Fruit fly (Drosophila melanogaster) whole organism, larva: Measurements from ENCODE around the gene PSMG1.

Experiments
- noc ChIP-seq: fragments of 200-800 bp; sonication (Bioruptor generic); optimal IDR thresholded peaks from 3 replicates; lab custom pipeline; 2019; ENCODE audit warnings: missing biosample characterization, mild to moderate bottlenecking, missing genetic modification characterization, moderate library complexity

PSMG1 gene

dm6 chr3R:5794267-5795089, at the start of gene PSMG1, which contains the start of gene CG10979:
TSS of gene PSMG1 (minus strand) at chr3R:5794317.
TSS of gene CG10979 (plus strand) at chr3R:5794705.
- TF ChIP-seq noc (tag; lab: Kevin White, UChicago) = no peak

- no peak for TF ChIP-seq noc (tag; lab: Kevin White, UChicago)
These were observed 49.4 kb upstream of the PSMG1 start for dm6 chr3R:5843516-5843915.

- no peak for TF ChIP-seq noc (tag; lab: Kevin White, UChicago)
These were observed 47.2 kb upstream of the PSMG1 start for dm6 chr3R:5841290-5841689.

dm6 chr3R:5840870-5841269, 46.8 kb upstream of the PSMG1 start, which contains the start of gene CG1213:
TSS of gene CG1213 (plus strand) at chr3R:5841170.
- TF ChIP-seq noc (tag; lab: Kevin White, UChicago) = no peak

DNA sequence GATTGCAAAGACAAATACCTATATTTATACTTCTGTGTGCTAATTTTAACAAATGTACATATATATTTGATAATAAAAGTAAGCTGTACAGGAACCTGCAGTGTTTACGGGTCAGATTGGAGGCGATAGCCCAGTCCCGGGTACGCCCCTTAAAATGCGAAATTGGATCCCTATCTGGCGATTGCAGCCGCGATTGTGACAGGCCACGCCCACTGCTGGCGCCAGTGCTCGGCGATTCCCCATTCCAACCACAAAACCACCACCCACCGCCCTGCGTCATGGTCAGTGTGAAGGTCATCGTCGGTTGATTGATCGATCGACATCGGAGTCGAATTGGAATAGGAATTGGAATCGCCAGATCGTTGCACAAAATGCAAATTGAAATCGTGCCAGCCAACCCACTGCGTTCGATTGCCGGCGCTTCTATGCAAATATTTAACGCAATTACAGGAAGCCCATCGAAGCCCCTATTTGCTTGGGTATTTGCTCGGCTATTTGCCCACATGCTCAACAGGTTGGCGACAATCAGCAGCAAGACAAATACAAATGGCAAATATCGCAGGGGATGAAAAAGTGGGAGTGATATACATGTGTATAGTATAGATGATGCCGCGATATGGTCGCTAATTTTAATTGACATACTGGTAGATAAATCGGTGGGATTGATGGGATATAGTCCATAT, 44.7 kb upstream of the PSMG1 start:
- TF ChIP-seq noc (tag; lab: Kevin White, UChicago) = no peak

DNA sequence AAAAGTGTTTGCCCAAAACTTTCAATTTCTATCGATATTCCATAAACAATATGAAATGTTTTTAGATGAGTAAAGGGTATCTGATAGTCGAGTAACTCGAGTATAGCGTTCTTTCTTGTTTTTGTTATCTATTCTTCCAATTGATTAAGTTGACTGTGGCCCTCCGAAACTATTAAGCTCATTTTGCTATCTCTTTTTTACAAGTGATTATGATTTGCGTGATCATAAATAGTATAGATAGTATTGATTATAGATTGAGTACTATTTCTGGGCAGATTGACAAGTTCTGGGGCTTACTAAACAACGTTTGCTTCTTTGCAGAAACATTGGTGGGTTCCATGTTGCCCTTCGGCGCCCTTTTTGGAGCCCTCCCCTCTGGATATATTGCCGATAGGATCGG, 42.4 kb upstream of the PSMG1 start:
- no peak for TF ChIP-seq noc (tag; lab: Kevin White, UChicago)

- TF ChIP-seq noc (tag; lab: Kevin White, UChicago) = no peak
These were observed 39.9 kb upstream of the PSMG1 start for dm6 chr3R:5833948-5834504.

- TF ChIP-seq noc (tag; lab: Kevin White, UChicago) = peak; percentile 82
These were observed 38.3 kb upstream of the PSMG1 start for dm6 chr3R:5832345-5832981.

DNA sequence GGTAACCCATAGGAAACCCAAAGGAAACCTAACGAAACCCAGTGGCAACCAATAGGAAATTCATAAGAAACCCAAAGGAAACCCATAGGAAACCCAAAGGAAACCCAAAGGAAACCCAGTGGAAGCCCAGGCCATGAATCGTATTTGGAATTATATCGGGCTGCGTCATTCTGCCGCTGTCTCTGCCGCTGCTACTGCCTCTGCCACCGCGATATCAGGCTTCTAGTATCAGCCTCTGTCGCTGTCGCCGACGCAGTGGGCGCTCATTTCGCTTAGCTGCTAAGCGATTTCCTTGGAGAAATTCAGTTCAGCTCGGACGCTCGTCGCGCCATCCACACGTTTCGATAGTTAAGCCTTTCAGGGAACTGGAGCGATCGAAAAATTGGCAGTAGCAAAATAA, 37.2 kb upstream of the PSMG1 start, which contains the start of gene CG1208:
CG1208 (plus strand) TSS at position 301 of the 400 bp plus-strand sequence.
- no peak for TF ChIP-seq noc (tag; lab: Kevin White, UChicago)

dm6 chr3R:5829762-5830161, 35.6 kb upstream of the PSMG1 start, which contains the start of gene glob3:
TSS of gene glob3 (plus strand) at chr3R:5830062.
- TF ChIP-seq noc (tag; lab: Kevin White, UChicago) = no peak

DNA sequence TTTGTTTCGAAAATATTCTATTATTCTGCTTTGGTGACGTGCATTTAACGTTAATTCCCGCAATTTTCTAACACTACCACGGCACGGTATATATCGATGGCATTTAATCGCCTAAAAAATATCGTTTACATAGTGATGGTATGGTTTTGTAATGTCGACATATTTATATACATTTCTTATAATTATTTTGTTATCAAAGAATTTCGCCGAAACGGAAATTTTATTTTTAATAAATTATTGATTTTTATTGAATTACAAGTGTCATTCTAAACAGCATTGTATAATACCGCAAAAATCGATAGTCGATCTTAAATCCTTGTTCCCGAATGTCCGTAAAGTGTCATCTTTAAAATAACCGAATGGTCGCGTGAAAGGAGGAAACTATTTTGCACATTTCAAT, 30.3 kb upstream of the PSMG1 start, which contains the start of the genes Sec20 and dgrn:
Sec20 (minus strand) TSS at position 77 of the 400 bp plus-strand sequence.
dgrn (plus strand) TSS at position 160 of the 400 bp plus-strand sequence.
- TF ChIP-seq noc (tag; lab: Kevin White, UChicago) = peak; percentile 53

DNA sequence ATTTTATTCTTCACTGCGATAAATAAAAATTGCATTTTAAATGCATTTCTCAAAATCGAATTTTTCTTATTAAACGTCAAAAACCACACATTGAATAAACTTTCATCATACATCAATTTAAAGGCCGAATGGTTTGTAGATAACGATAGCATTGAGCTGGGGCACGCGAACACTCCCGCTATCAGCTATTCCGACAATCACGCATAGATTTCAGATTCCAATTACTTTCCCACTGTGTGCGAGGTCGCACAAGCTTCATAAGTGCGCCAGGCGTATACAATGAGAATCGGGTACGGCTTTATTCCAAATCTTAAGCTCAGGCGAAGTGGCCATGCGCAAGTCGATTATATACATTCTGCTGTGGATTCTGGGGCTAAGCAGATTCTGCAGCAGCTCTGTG, 27.6 kb upstream of the PSMG1 start, which contains the start of gene CG46303:
CG46303 (plus strand) TSS at position 223 of the 400 bp plus-strand sequence.
- peak; percentile 56 for TF ChIP-seq noc (tag; lab: Kevin White, UChicago)

DNA sequence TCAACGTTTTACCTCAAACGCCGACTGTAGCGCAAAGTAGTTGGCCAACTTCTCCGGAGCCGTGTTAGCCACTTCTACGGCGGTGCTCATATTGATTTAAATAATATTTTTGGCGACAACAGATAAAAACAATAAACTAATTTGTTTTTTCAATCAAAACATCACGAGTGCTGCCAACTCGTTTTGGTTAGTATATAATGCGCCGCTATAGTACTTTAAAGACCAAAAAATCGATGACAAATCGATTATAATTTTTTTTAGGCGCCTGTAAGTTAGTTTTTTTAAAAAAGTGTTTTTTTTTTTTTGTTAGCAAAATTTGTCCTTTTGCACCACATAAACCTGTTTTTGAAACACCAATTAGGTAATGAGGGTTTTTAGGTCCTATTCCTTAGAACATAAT, 27.1 kb upstream of the PSMG1 start, which contains the start of gene Hpr1:
Hpr1 (minus strand) TSS at position 198 of the 400 bp plus-strand sequence.
- TF ChIP-seq noc (tag; lab: Kevin White, UChicago) = no peak

DNA sequence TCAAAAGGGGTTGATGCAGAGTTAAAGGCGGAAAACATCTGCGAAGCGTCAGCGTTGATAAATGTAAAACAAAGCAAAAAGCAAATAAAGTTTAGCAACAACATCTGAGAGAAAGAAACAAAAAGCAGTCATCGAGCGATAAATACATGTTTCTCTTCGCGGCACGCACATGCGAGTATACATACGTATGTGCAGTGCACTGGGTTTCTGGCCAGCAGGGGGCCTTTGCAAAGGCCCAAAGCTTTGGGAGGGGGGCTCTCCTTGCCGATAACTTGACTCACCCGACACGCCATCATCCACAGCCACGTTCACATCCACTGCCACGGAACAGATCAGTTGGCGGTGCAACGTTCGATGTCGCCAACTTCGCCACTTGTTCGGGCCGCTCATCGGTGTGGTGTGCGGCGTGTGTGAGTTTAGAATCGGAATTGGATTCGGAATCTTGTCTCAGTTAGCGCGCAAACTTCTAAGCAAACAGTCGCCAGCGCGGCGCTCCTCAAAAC, 19.1 kb upstream of the PSMG1 start, which contains the start of gene CG42675:
CG42675 (plus strand) TSS at position 453 of the 503 bp plus-strand sequence.
- no peak for TF ChIP-seq noc (tag; lab: Kevin White, UChicago)
